Worm (Caenorhabditis elegans) whole organism, dauer: ENCODE measurements around the gene fipr-14.

Source experiments
- unc-62 ChIP-seq: sonication (generic microtip); optimal IDR thresholded peaks from 2 replicates; lab custom pipeline; 2017; ENCODE audit warnings: missing biosample characterization, missing genetic modification reagents, missing genetic modification characterization

fipr-14 gene

ce11 chrIV:10868629-10869251 is 8.2 kb upstream of the fipr-14 start, which contains the start of gene F13E9.11:
F13E9.11 (minus strand) TSS chrIV:10869135.
- TF ChIP-seq unc-62 (GFP tag; lab: Kevin White, UChicago): no peak

- TF ChIP-seq unc-62 (GFP tag; lab: Kevin White, UChicago): no peak
Measured at ce11 chrIV:10869642-10870041, 7.3 kb upstream of the fipr-14 start.

ce11 chrIV:10870158-10870557 is 6.8 kb upstream of the fipr-14 start:
- TF ChIP-seq unc-62 (GFP tag; lab: Kevin White, UChicago): no peak

- TF ChIP-seq unc-62 (GFP tag; lab: Kevin White, UChicago): no peak
Measured at ce11 chrIV:10874527-10874926, 2.4 kb upstream of the fipr-14 start, which contains the start of gene F13E9.12. F13E9.12 (minus strand) TSS chrIV:10874627.

- no peak for TF ChIP-seq unc-62 (GFP tag; lab: Kevin White, UChicago)
Measured at ce11 chrIV:10879542-10879941, 2.6 kb downstream of the fipr-14 start, which contains the start of gene sdz-13. sdz-13 (minus strand) TSS chrIV:10879642.

- TF ChIP-seq unc-62 (GFP tag; lab: Kevin White, UChicago): no peak
Measured at ce11 chrIV:10880264-10880663, 3.3 kb downstream of the fipr-14 start, which contains the start of gene fipr-15. fipr-15 (plus strand) TSS chrIV:10880564.

ce11 chrIV:10881230-10881629 is 4.3 kb downstream of the fipr-14 start, which contains the start of gene F13E9.13:
F13E9.13 (plus strand) TSS chrIV:10881546.
- no peak for TF ChIP-seq unc-62 (GFP tag; lab: Kevin White, UChicago)

- TF ChIP-seq unc-62 (GFP tag; lab: Kevin White, UChicago): no peak
Measured at ce11 chrIV:10884263-10884662, 7.3 kb downstream of the fipr-14 start, which contains the start of gene F13E9.5. F13E9.5 (minus strand) TSS chrIV:10884363.

ce11 chrIV:10885915-10886314 is 9.0 kb downstream of the fipr-14 start, which contains the start of gene srlf-11:
srlf-11 (minus strand) TSS chrIV:10886015.
- TF ChIP-seq unc-62 (GFP tag; lab: Kevin White, UChicago): no peak

ce11 chrIV:10887285-10887684 is 10.3 kb downstream of the fipr-14 start, which contains the start of gene F13E9.16:
F13E9.16 (minus strand) TSS chrIV:10887385.
- TF ChIP-seq unc-62 (GFP tag; lab: Kevin White, UChicago): no peak

ce11 chrIV:10889820-10890462 is 13.0 kb downstream of the fipr-14 start, which contains the start of gene F13E9.15:
F13E9.15 (minus strand) TSS chrIV:10889870.
- TF ChIP-seq unc-62 (GFP tag; lab: Kevin White, UChicago): no peak

ce11 chrIV:10891993-10892392 is 15.0 kb downstream of the fipr-14 start, which contains the start of gene srlf-12:
srlf-12 (minus strand) TSS chrIV:10892093.
- no peak for TF ChIP-seq unc-62 (GFP tag; lab: Kevin White, UChicago)

ce11 chrIV:10894255-10894654 is 17.3 kb downstream of the fipr-14 start, which contains the start of gene srlf-14:
srlf-14 (minus strand) TSS chrIV:10894355.
- TF ChIP-seq unc-62 (GFP tag; lab: Kevin White, UChicago): no peak

ce11 chrIV:10896512-10896911 is 19.6 kb downstream of the fipr-14 start, which contains the start of gene srlf-13:
srlf-13 (minus strand) TSS chrIV:10896612.
- TF ChIP-seq unc-62 (GFP tag; lab: Kevin White, UChicago): no peak

- TF ChIP-seq unc-62 (GFP tag; lab: Kevin White, UChicago): no peak
Measured at ce11 chrIV:10898160-10898559, 21.2 kb downstream of the fipr-14 start.

ce11 chrIV:10899091-10899490 is 22.1 kb downstream of the fipr-14 start, which contains the start of the genes F13E9.9 and F13E9.19:
F13E9.9 (minus strand) TSS chrIV:10899191.
F13E9.19 (plus strand) TSS chrIV:10899406.
- no peak for TF ChIP-seq unc-62 (GFP tag; lab: Kevin White, UChicago)
